Worm (Caenorhabditis elegans): Measurements from ENCODE around the gene pudl-2.

ce11 chrIV:2799389-2799788 lies 35.2 kb upstream of the pudl-2 start, which contains the start of gene Y54G2A.10:
- TF ChIP-seq sdc-2 (tag; optimal IDR thresholded peaks at IDR 0.05) (no peak), pha-4 (tag; optimal IDR thresholded peaks at IDR 0.05) (no peak), nhr-11 (tag; optimal IDR thresholded peaks at IDR 0.05) (no peak)

Data from whole organism, late embryonic.